Worm (Caenorhabditis elegans) whole organism, young adult: ENCODE results near the gene ins-10.

Source experiments
- F57C9.4 ChIP-seq: sonication (generic microtip); optimal IDR thresholded peaks from 2 replicates; lab custom pipeline; 2017; ENCODE audit warnings: mild to moderate bottlenecking, missing genetic modification characterization, missing compliant biosample characterization
- ama-1 ChIP-seq, 3 experiments: fragments of 150-350 bp in 1 of 3; sonication (generic microtip) in 2 of 3; optimal IDR thresholded peaks; 2 replicates each; lab custom pipeline; 2014 to 2018; ENCODE audit warnings: missing biosample characterization in 2 of 3, missing genetic modification characterization in 2 of 3, missing genetic modification reagents in 2 of 3
- let-607 ChIP-seq, 2 experiments: fragments of 200-800 bp in 1 of 2; sonication (Bioruptor generic) in 1 of 2; sonication (generic microtip) in 1 of 2; optimal IDR thresholded peaks; 2 replicates each; lab custom pipeline; 2016 to 2018; ENCODE audit warnings: mild to moderate bottlenecking in 2 of 2, missing compliant biosample characterization in 2 of 2, missing genetic modification characterization in 2 of 2, moderate library complexity in 2 of 2, missing genotype in 1 of 2
- madf-6 ChIP-seq: fragments of 200-800 bp; sonication (Bioruptor generic); IDR thresholded peaks from 2 replicates; pipeline ENCODE4 v1.3.6; 2022; ENCODE audit warnings: missing genetic modification reagents, missing genetic modification characterization, missing compliant biosample characterization
- nfya-1 ChIP-seq: sonication (generic microtip); optimal IDR thresholded peaks from 2 replicates; lab custom pipeline; 2017; ENCODE audit warnings: antibody characterized with exemption, missing compliant biosample characterization, missing genetic modification characterization, borderline replicate concordance; ENCODE audit not compliant: insufficient read depth
- nfyb-1 ChIP-seq: fragments of 200-800 bp; sonication (Bioruptor generic); IDR thresholded peaks from 2 replicates; pipeline ENCODE4 v1.3.6; 2022; ENCODE audit warnings: missing genetic modification reagents, missing genetic modification characterization, missing compliant biosample characterization
- nhr-90 ChIP-seq: sonication (generic microtip); optimal IDR thresholded peaks from 2 replicates; lab custom pipeline; 2016; ENCODE audit warnings: missing genotype, mild to moderate bottlenecking, missing genetic modification characterization, missing compliant biosample characterization
- pha-4 ChIP-seq: fragments of 150-350 bp; sonication (generic microtip); optimal IDR thresholded peaks from 2 replicates; lab custom pipeline; 2014; ENCODE audit warnings: missing biosample characterization, missing genetic modification reagents, missing genetic modification characterization
- tlf-1 ChIP-seq: fragments of 200-800 bp; sonication (Bioruptor generic); optimal IDR thresholded peaks from 2 replicates; lab custom pipeline; 2018; ENCODE audit warnings: mild to moderate bottlenecking, missing genetic modification characterization, missing compliant biosample characterization
- unc-62 ChIP-seq: fragments of 150-350 bp; optimal IDR thresholded peaks from 2 replicates; lab custom pipeline; 2014; ENCODE audit warnings: missing biosample characterization, missing genetic modification reagents, missing genetic modification characterization
- zfh-2 ChIP-seq: fragments of 200-800 bp; sonication (Bioruptor generic); conservative IDR thresholded peaks from 2 replicates; pipeline ENCODE4 v1.3.6; 2022; ENCODE audit warnings: missing genetic modification reagents, missing genetic modification characterization, missing compliant biosample characterization
- ztf-18 ChIP-seq: sonication (generic microtip); optimal IDR thresholded peaks from 2 replicates; lab custom pipeline; 2016; ENCODE audit warnings: missing genotype, mild to moderate bottlenecking, missing genetic modification characterization, missing compliant biosample characterization
- ztf-22 ChIP-seq: fragments of 200-800 bp; sonication (Bioruptor generic); optimal IDR thresholded peaks from 2 replicates; lab custom pipeline; 2018; ENCODE audit warnings: mild to moderate bottlenecking, missing genetic modification characterization, moderate library complexity, missing compliant biosample characterization

DNA sequence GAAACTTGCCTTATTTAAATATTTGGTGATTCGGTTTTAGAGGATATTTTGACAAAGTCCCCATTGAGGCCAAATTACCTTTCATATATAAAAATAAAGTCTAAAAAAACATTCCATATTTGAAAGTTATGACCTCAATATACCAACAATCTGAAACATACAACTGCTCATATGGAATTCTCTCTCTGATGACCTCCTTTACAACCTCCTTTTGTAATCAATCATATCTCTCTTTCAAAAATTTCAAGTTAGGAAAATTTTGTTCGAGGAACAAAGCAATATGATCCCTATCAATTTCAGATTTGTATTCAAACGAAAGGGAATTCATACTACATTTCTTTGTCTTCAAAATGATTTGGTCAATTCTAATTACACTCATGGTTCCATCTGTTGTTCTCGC lies 45.8 kb downstream of the ins-10 start, which contains the start of gene D1086.6:
- TF ChIP-seq madf-6 (GFP tag; lab: Robert Waterston, UW) (no peak), zfh-2 (no peak), tlf-1 (GFP tag; lab: Kevin White, UChicago) (no peak), ztf-18 (tag; lab: Kevin White, UChicago) (no peak), let-607 (tag; optimal IDR thresholded peaks at IDR 0.05; lab: Kevin White, UChicago) (no peak), ztf-22 (GFP tag; lab: Kevin White, UChicago) (no peak), nfyb-1 (GFP tag; lab: Robert Waterston, UW) (no peak), ama-1 (optimal IDR thresholded peaks at IDR 0.05; lab: Kevin White, UChicago) (no peak), ama-1 (GFP tag; optimal IDR thresholded peaks at IDR 0.05; lab: Kevin White, UChicago) (no peak), nhr-90 (tag; lab: Kevin White, UChicago) (no peak), F57C9.4 (no peak), unc-62 (GFP tag; lab: Kevin White, UChicago) (no peak), nfya-1 (tag; lab: Kevin White, UChicago) (no peak), pha-4 (tag; lab: Kevin White, UChicago) (no peak)
